Worm (Caenorhabditis elegans): ENCODE measurements around the gene K09C8.8.

DNA sequence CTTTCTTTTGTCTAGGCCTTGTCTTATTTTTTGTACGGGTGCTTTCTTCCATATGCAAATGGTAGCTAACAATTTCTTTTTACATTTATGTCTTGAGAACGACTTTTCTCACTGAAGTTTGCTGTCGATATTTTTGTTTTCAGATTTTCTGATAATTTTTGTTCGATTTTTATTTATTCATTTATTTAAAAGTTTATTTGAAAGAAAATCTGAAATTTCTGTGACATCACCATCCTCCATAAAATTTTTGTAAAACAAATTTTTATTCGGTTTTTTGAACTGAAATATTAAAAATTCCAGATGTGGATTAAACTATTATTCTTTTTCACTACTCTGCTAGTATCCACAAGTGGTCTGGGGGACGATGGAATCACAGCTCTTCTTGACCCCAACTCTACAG is 16.9 kb upstream of the K09C8.8 start, which contains the start of gene pbo-4:
- TF ChIP-seq jun-1 (tag; optimal IDR thresholded peaks at IDR 0.05): no peak
- TF ChIP-seq mes-2 (tag; optimal IDR thresholded peaks at IDR 0.05; ENCODE audit: poor library complexity, severe bottlenecking): no peak
- TF ChIP-seq egl-27 (tag; optimal IDR thresholded peaks at IDR 0.05): no peak
- TF ChIP-seq pha-4 (GFP tag; IDR thresholded peaks at IDR 0.05): no peak
- TF ChIP-seq pha-4 (tag; optimal IDR thresholded peaks at IDR 0.05): no peak
- TF ChIP-seq unc-62 (GFP tag; optimal IDR thresholded peaks at IDR 0.05 in 1 of 2): no peak
- no peak for TF ChIP-seq unc-62 (tag; optimal IDR thresholded peaks at IDR 0.05)
- no peak for TF ChIP-seq attf-4 (tag; optimal IDR thresholded peaks at IDR 0.05)
- TF ChIP-seq R02D3.7 (tag; optimal IDR thresholded peaks at IDR 0.05): no peak
- no peak for TF ChIP-seq ceh-44 (GFP tag; IDR thresholded peaks at IDR 0.05)
- no peak for TF ChIP-seq dmd-6 (GFP tag; IDR thresholded peaks at IDR 0.05)
- TF ChIP-seq Y75B8A.6 (GFP tag; IDR thresholded peaks at IDR 0.05): no peak
- TF ChIP-seq lin-15B (tag; optimal IDR thresholded peaks at IDR 0.05): no peak
